Worm (Caenorhabditis elegans): ENCODE data around the gene fbxb-47.
A peak's percentile ranks its signal among the peaks of the same experiment; 100 is the strongest.

The fbxb-47 gene

DNA sequence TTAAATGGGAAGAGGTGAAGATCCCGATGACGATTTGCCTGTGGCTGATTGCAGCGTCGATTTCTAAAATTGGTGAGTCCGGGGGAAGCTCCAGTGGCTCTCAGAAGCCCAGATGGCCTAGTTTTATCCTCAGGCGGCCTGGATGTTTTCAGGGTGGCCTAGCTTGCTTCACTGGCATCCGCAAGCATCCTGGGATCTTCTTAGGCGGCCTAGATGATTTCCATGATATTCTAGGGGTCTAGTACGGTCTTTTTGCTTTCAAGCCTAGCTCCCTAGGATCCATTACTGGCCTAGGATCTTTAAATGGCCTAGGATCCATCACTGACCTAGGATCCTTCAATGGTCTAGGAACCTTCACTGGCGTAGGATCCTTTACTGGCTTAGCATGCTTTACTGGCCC, 32.3 kb downstream of the fbxb-47 start:
- no peak for TF ChIP-seq fkh-2 (tag; optimal IDR thresholded peaks at IDR 0.05)
- TF ChIP-seq ama-1 (optimal IDR thresholded peaks at IDR 0.05) = no peak
- TF ChIP-seq ztf-4 (tag; optimal IDR thresholded peaks at IDR 0.05) = no peak
- no peak for TF ChIP-seq daf-12 (tag; optimal IDR thresholded peaks at IDR 0.05)

- no peak for TF ChIP-seq jun-1 (tag; optimal IDR thresholded peaks at IDR 0.05)
- peak; percentile 5 for TF ChIP-seq pqm-1 (tag; optimal IDR thresholded peaks at IDR 0.05)
- peak; percentile 66 for TF ChIP-seq elt-2 (tag; optimal IDR thresholded peaks at IDR 0.05)
Measured at ce11 chrII:1670260-1670879, 32.9 kb downstream of the fbxb-47 start, which contains the start of gene nhx-6. TSS of gene nhx-6 (plus strand) at chrII:1670829.

DNA sequence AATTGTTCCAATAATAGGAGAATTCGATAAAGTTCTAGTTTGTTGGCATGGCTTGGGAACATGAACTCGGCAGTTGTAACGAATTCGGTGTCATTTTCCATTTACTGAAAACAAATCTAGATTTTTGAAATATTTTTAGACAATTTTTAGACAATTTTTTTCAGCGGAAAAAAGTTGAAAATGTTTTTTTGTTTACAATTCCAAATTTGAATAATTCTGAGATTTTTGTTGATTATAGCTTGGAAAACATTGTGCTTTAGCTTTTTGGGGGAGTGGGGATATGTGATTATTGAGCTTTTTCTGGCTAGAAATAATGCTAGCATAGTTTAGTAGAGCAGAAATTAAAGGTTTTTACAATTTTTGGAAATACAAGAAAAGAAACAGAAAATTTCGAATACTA, 34.4 kb downstream of the fbxb-47 start, which contains the start of gene srw-97:
TSS of gene srw-97 (minus strand) at position 101 of the 400 bp plus-strand sequence.
- TF ChIP-seq nhr-77 (tag; optimal IDR thresholded peaks at IDR 0.05) = no peak
- TF ChIP-seq daf-12 (tag; optimal IDR thresholded peaks at IDR 0.05) = no peak
- TF ChIP-seq aly-2 (tag; optimal IDR thresholded peaks at IDR 0.05) = no peak
- TF ChIP-seq eor-1 (tag; optimal IDR thresholded peaks at IDR 0.05) = no peak

DNA sequence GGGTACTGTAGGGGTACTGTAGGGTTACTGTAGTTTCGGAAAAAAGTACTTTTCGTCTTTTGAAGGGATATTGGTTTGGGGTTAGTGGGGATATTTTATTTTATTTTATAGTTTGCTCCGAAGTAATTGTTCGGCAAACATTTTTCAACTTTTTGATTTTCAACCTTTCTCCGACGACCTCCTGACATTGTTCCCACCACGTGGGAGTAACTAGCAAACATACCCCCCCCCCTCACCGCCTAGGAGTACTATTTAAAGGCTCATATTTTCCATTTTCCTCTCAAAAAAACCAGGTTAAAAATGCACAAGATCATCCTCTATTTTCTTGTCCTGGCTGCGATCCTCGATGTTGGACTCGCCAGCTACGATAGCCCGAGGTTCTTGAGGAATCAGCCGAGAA, 37.2 kb downstream of the fbxb-47 start, which contains the start of gene srlf-29:
TSS of gene srlf-29 (plus strand) at position 301 of the 400 bp plus-strand sequence.
- no peak for TF ChIP-seq ztf-4 (tag; optimal IDR thresholded peaks at IDR 0.05)
- TF ChIP-seq zag-1 (tag; optimal IDR thresholded peaks at IDR 0.05) = no peak
- TF ChIP-seq mdl-1 (tag; optimal IDR thresholded peaks at IDR 0.05) = no peak
- TF ChIP-seq skn-1 (tag; optimal IDR thresholded peaks at IDR 0.05) = no peak
- no peak for TF ChIP-seq lsy-12 (tag; optimal IDR thresholded peaks at IDR 0.05)
- no peak for TF ChIP-seq fos-1 (tag; optimal IDR thresholded peaks at IDR 0.05)
- no peak for TF ChIP-seq nhr-28 (tag; optimal IDR thresholded peaks at IDR 0.05)
- TF ChIP-seq ceh-82 (tag; optimal IDR thresholded peaks at IDR 0.05) = no peak
- TF ChIP-seq snpc-4 (tag; optimal IDR thresholded peaks at IDR 0.05) = no peak
- TF ChIP-seq nhr-43 (tag; optimal IDR thresholded peaks at IDR 0.05; ENCODE audit: poor library complexity, severe bottlenecking) = no peak

DNA sequence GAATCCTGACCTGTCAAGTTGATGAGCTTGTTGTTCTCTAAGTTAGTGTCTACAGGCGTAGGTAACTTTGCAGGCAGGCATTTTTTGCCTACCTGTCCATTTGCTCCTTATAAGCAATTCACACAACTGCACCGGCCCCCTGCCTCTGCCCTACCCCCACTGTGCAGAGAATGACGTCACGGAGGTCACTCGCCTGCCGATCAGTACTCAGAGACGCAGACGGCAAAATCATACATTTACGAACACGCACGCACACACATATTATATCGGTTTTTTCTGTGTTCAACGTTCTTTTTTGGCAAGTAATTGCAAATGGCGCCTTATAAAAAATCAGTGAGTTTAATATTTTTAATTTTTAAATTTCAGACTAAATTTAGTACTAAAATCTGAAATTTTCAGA, 39.7 kb downstream of the fbxb-47 start, which contains the start of gene duxl-1:
TSS of gene duxl-1 (plus strand) at position 184 of the 400 bp plus-strand sequence.
- TF ChIP-seq nhr-25 (tag; optimal IDR thresholded peaks at IDR 0.05) (peak; percentile 9), fkh-2 (tag; optimal IDR thresholded peaks at IDR 0.05) (no peak), nfya-1 (tag; optimal IDR thresholded peaks at IDR 0.05; ENCODE audit: insufficient read depth) (no peak), nhr-237 (tag; optimal IDR thresholded peaks at IDR 0.05) (no peak), elt-2 (tag; optimal IDR thresholded peaks at IDR 0.05) (peak; percentile 54), ZK546.5 (tag; optimal IDR thresholded peaks at IDR 0.05) (no peak), nhr-23 (tag; optimal IDR thresholded peaks at IDR 0.05) (peak; percentile 37), fkh-10 (GFP tag; optimal IDR thresholded peaks at IDR 0.05) (no peak), lsy-12 (tag; optimal IDR thresholded peaks at IDR 0.05) (no peak), lin-15B (tag; optimal IDR thresholded peaks at IDR 0.05) (peak; percentile 6)

DNA sequence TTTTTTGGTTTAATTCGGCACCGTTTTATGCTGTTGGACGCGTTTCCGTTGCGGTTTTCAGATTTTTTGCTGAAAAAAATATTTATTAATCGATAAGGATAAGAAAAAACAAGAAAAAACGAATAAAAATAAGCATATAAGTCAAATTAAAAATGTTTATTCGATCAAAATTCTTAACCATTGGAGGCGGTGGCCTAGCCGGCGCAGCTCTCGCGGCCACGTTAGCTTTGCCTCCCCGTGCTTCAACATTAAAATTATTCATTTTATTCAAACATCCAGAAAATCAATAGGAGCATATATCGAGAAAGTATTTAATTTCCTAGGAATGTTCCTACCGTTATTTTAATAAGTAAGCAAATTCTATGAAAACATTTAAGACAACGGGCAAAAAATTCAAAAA, 40.4 kb downstream of the fbxb-47 start, which contains the start of gene ZC204.14:
TSS of gene ZC204.14 (minus strand) at position 69 of the 400 bp plus-strand sequence.
- TF ChIP-seq ceh-9 (tag; optimal IDR thresholded peaks at IDR 0.05) (no peak), ZK546.5 (tag; optimal IDR thresholded peaks at IDR 0.05) (no peak), hmg-11 (tag; optimal IDR thresholded peaks at IDR 0.05) (no peak), ama-1 (optimal IDR thresholded peaks at IDR 0.05) (no peak), daf-12 (tag; optimal IDR thresholded peaks at IDR 0.05) (no peak), nhr-25 (tag; optimal IDR thresholded peaks at IDR 0.05) (no peak), unc-39 (tag; optimal IDR thresholded peaks at IDR 0.05) (no peak), nhr-28 (tag; optimal IDR thresholded peaks at IDR 0.05) (no peak), nhr-43 (tag; optimal IDR thresholded peaks at IDR 0.05; ENCODE audit: poor library complexity, severe bottlenecking) (no peak), nhr-77 (tag; optimal IDR thresholded peaks at IDR 0.05) (no peak), unc-62 (GFP tag; optimal IDR thresholded peaks at IDR 0.05) (no peak), tbx-2 (tag; optimal IDR thresholded peaks at IDR 0.05) (no peak), mml-1 (tag; optimal IDR thresholded peaks at IDR 0.05) (no peak), ceh-16 (tag; optimal IDR thresholded peaks at IDR 0.05) (no peak), nhr-76 (tag; optimal IDR thresholded peaks at IDR 0.05) (no peak)

Measured in whole organism, L3 larva.